Fruit fly (Drosophila melanogaster): ENCODE data around the gene Snmp1.

The Snmp1 gene

DNA sequence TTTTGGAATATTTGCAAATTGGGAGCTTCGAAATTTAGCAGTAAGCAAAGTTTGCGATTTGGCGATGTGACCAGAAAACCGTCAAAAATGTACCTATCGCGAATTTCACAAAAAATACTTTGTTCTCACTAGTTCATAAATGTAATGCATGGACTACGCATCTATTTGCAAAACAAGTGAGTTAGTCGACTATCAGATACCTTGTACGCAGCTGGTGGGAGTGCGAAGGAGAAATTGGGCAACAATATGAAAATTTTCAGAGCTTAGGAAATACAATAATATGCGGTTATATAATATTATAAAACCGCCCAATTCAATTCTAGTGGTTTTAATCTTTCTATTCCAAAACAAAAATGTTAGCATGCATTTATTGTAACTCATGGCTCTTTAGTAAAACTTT lies 49.2 kb downstream of the Snmp1 start, which contains the start of gene Bdbt (continued):
- peak in 1 of 3 experiments; percentile 88 for TF ChIP-seq lola (GFP tag; optimal IDR thresholded peaks at IDR 0.05)
- TF ChIP-seq Kr (GFP tag; optimal IDR thresholded peaks at IDR 0.05) = no peak
- no peak for TF ChIP-seq CG7372 (GFP tag; IDR thresholded peaks at IDR 0.05)
- TF ChIP-seq CG2875 (GFP tag; optimal IDR thresholded peaks at IDR 0.05) = no peak
- peak; percentile 43 for TF ChIP-seq bcd (GFP tag; optimal IDR thresholded peaks at IDR 0.05)
- no peak for TF ChIP-seq Ravus (GFP tag; IDR thresholded peaks at IDR 0.05)
- TF ChIP-seq tll (GFP tag; optimal IDR thresholded peaks at IDR 0.05) = no peak
- TF ChIP-seq CkIIα-i1 (GFP tag; IDR thresholded peaks at IDR 0.05) = no peak
- no peak for TF ChIP-seq CG2712 (tag; optimal IDR thresholded peaks at IDR 0.05)
- TF ChIP-seq CG4854 (GFP tag; optimal IDR thresholded peaks at IDR 0.05) = no peak
- TF ChIP-seq sna (GFP tag; IDR thresholded peaks at IDR 0.05; ENCODE audit: partially characterized antibody) = peak; percentile 67
- no peak for TF ChIP-seq Eip74EF (GFP tag; optimal IDR thresholded peaks at IDR 0.05)
- peak; percentile 82 for TF ChIP-seq MBD-R2 (GFP tag; IDR thresholded peaks at IDR 0.05)
- TF ChIP-seq bbx (GFP tag; IDR thresholded peaks at IDR 0.05; ENCODE audit: partially characterized antibody) = peak; percentile 82
- peak; percentile 29; the same call in 1 of the 3 replicates for TF ChIP-seq otp (GFP tag; IDR thresholded peaks at IDR 0.05)
- TF ChIP-seq CG31388 (GFP tag; optimal IDR thresholded peaks at IDR 0.05) = no peak
- no peak for TF ChIP-seq sisA (GFP tag; IDR thresholded peaks at IDR 0.05)
- no peak for TF ChIP-seq pnt (GFP tag; optimal IDR thresholded peaks at IDR 0.05)
- TF ChIP-seq croc (GFP tag; conservative IDR thresholded peaks at IDR 0.05) = no peak
- TF ChIP-seq hkb (optimal IDR thresholded peaks at IDR 0.05) = no peak
- peak; percentile 36; the same call in 1 of the 2 replicates for TF ChIP-seq hkb (GFP tag; IDR thresholded peaks at IDR 0.05)
- no peak for TF ChIP-seq PHDP (tag; optimal IDR thresholded peaks at IDR 0.05)
- no peak for TF ChIP-seq tap (tag; optimal IDR thresholded peaks at IDR 0.05)
- peak; percentile 53 for TF ChIP-seq Xbp1 (GFP tag; optimal IDR thresholded peaks at IDR 0.05)
- peak; percentile 77 for TF ChIP-seq inv (GFP tag; IDR thresholded peaks at IDR 0.05; ENCODE audit: partially characterized antibody)
- peak; percentile 27 for TF ChIP-seq sug (tag; optimal IDR thresholded peaks at IDR 0.05)
- peak; percentile 55 for TF ChIP-seq Dip3 (GFP tag; optimal IDR thresholded peaks at IDR 0.05)
- TF ChIP-seq danr (GFP tag; IDR thresholded peaks at IDR 0.05) = no peak
- TF ChIP-seq emc (GFP tag; optimal IDR thresholded peaks at IDR 0.05) = no peak
- no peak for TF ChIP-seq gcm2 (GFP tag; optimal IDR thresholded peaks at IDR 0.05)
- TF ChIP-seq Vsx1 (GFP tag; optimal IDR thresholded peaks at IDR 0.05) = no peak
- TF ChIP-seq CG32767 (GFP tag; IDR thresholded peaks at IDR 0.05) = no peak
- no peak for TF ChIP-seq CG17359 (tag; optimal IDR thresholded peaks at IDR 0.05)
- TF ChIP-seq org-1 (GFP tag; optimal IDR thresholded peaks at IDR 0.05) = no peak
- no peak for TF ChIP-seq Trl (optimal IDR thresholded peaks at IDR 0.05)
- TF ChIP-seq Trl (GFP tag; optimal IDR thresholded peaks at IDR 0.05) = no peak
- peak; percentile 89 for TF ChIP-seq hb (GFP tag; IDR thresholded peaks at IDR 0.05; ENCODE audit: partially characterized antibody)
- no peak for TF ChIP-seq bsh (GFP tag; optimal IDR thresholded peaks at IDR 0.05)
- TF ChIP-seq Scr (GFP tag; IDR thresholded peaks at IDR 0.05; ENCODE audit: partially characterized antibody) = peak; percentile 68; the same call in 1 of the 2 replicates
- TF ChIP-seq CG15696 (tag; optimal IDR thresholded peaks at IDR 0.05) = no peak
- TF ChIP-seq B-H1 (GFP tag; IDR thresholded peaks at IDR 0.05) = 0 out of 3 replicates have a peak, but pooled peaks have one; percentile 20
- TF ChIP-seq CG8388 (GFP tag; optimal IDR thresholded peaks at IDR 0.05) = no peak
- TF ChIP-seq CG12219 (GFP tag; optimal IDR thresholded peaks at IDR 0.05) = no peak
- no peak for TF ChIP-seq grau (tag; optimal IDR thresholded peaks at IDR 0.05)
- TF ChIP-seq CoRest (tag; optimal IDR thresholded peaks at IDR 0.05) = no peak
- TF ChIP-seq CG11398 (GFP tag; optimal IDR thresholded peaks at IDR 0.05) = no peak
- no peak for TF ChIP-seq kah (GFP tag; optimal IDR thresholded peaks at IDR 0.05)
- no peak for TF ChIP-seq Camta (GFP tag; optimal IDR thresholded peaks at IDR 0.05)
- no peak for TF ChIP-seq Mad (GFP tag; optimal IDR thresholded peaks at IDR 0.05)
- no peak for TF ChIP-seq CG14050 (GFP tag; IDR thresholded peaks at IDR 0.05)
- no peak for TF ChIP-seq ERR (GFP tag; optimal IDR thresholded peaks at IDR 0.05)
